Fruit fly (Drosophila melanogaster) whole organism, embryonic: ENCODE measurements around the gene Glut1.

Experiments
- Adf1 ChIP-seq: fragments of 200-800 bp; sonication (Bioruptor generic); IDR thresholded peaks from 2 replicates; pipeline ENCODE4 v1.3.6; 2022; ENCODE audit warnings: missing biosample characterization, missing genetic modification characterization
- BtbVII ChIP-seq: fragments of 200-800 bp; sonication (Bioruptor generic); optimal IDR thresholded peaks from 3 replicates; lab custom pipeline; 2017; ENCODE audit warnings: missing biosample characterization, mild to moderate bottlenecking, missing genetic modification characterization
- CG10543 ChIP-seq: fragments of 200-800 bp; sonication (Bioruptor generic); optimal IDR thresholded peaks from 3 replicates; lab custom pipeline; 2017; ENCODE audit warnings: missing biosample characterization, mild to moderate bottlenecking, missing genetic modification characterization, moderate library complexity
- CG11560 ChIP-seq: fragments of 200-800 bp; sonication (Bioruptor generic); IDR thresholded peaks from 3 replicates; pipeline ENCODE4 v1.3.6; 2022; ENCODE audit warnings: missing biosample characterization, missing genetic modification characterization
- CG12071 ChIP-seq: fragments of 200-800 bp; sonication (Bioruptor generic); optimal IDR thresholded peaks from 3 replicates; lab custom pipeline; 2018; ENCODE audit warnings: missing biosample characterization, mild to moderate bottlenecking, missing genetic modification characterization
- CG13424 ChIP-seq: fragments of 200-800 bp; sonication (Bioruptor generic); optimal IDR thresholded peaks from 2 replicates; lab custom pipeline; 2019; ENCODE audit warnings: missing biosample characterization, mild to moderate bottlenecking, missing genetic modification characterization, moderate library complexity
- CG14710 ChIP-seq: fragments of 200-800 bp; sonication (Bioruptor generic); optimal IDR thresholded peaks from 3 replicates; lab custom pipeline; 2019; ENCODE audit warnings: missing biosample characterization, mild to moderate bottlenecking, missing genetic modification characterization, moderate library complexity
- CG1647 ChIP-seq: fragments of 200-800 bp; sonication (Bioruptor generic); optimal IDR thresholded peaks from 3 replicates; lab custom pipeline; 2016; ENCODE audit warnings: missing biosample characterization, missing genetic modification characterization
- CG2202 ChIP-seq: fragments of 200-800 bp; sonication (Bioruptor generic); optimal IDR thresholded peaks from 2 replicates; lab custom pipeline; 2018; ENCODE audit warnings: missing biosample characterization, mild to moderate bottlenecking, missing genetic modification characterization
- CG2712 ChIP-seq: fragments of 200-800 bp; optimal IDR thresholded peaks from 3 replicates; lab custom pipeline; 2019; ENCODE audit warnings: missing biosample characterization, mild to moderate bottlenecking, missing genetic modification characterization, moderate library complexity
- CG2875 ChIP-seq: fragments of 200-800 bp; sonication (Bioruptor generic); optimal IDR thresholded peaks from 2 replicates; lab custom pipeline; 2017; ENCODE audit warnings: missing biosample characterization, mild to moderate bottlenecking, missing genetic modification characterization, missing genetic modification reagents
- CG31224 ChIP-seq: fragments of 200-800 bp; sonication (Bioruptor generic); IDR thresholded peaks from 2 replicates; pipeline ENCODE4 v1.3.6; 2022; ENCODE audit warnings: missing biosample characterization, missing genetic modification characterization
- CG33557 ChIP-seq: fragments of 200-800 bp; sonication (Bioruptor generic); optimal IDR thresholded peaks from 2 replicates; lab custom pipeline; 2019; ENCODE audit warnings: missing biosample characterization, mild to moderate bottlenecking, missing genetic modification characterization, moderate library complexity
- CG4328 ChIP-seq: fragments of 200-800 bp; sonication (Bioruptor generic); optimal IDR thresholded peaks from 3 replicates; lab custom pipeline; 2017; ENCODE audit warnings: missing biosample characterization, missing genetic modification reagents, missing genetic modification characterization
- CG4854 ChIP-seq: fragments of 200-800 bp; sonication (Bioruptor generic); optimal IDR thresholded peaks from 2 replicates; lab custom pipeline; 2016; ENCODE audit warnings: missing biosample characterization, missing genetic modification characterization, inconsistent platforms
- CG6272 ChIP-seq: fragments of 200-800 bp; sonication (Bioruptor generic); IDR thresholded peaks from 2 replicates; pipeline ENCODE4 v1.3.6; 2022; ENCODE audit warnings: missing biosample characterization, missing genetic modification characterization
- CG6654 ChIP-seq: fragments of 200-800 bp; sonication (Bioruptor generic); optimal IDR thresholded peaks from 2 replicates; lab custom pipeline; 2017; ENCODE audit warnings: missing biosample characterization, mild to moderate bottlenecking, missing genetic modification characterization
- CG6813 ChIP-seq: fragments of 200-800 bp; sonication (Bioruptor generic); optimal IDR thresholded peaks from 2 replicates; lab custom pipeline; 2017; ENCODE audit warnings: missing biosample characterization, missing genetic modification characterization, mild to moderate bottlenecking, moderate library complexity, missing genetic modification reagents
- CG9817 ChIP-seq: fragments of 200-800 bp; sonication (Bioruptor generic); optimal IDR thresholded peaks from 2 replicates; lab custom pipeline; 2018; ENCODE audit warnings: missing biosample characterization, mild to moderate bottlenecking, missing genetic modification characterization, moderate library complexity
- CTCF ChIP-seq: fragments of 200-800 bp; sonication (Bioruptor generic); optimal IDR thresholded peaks from 2 replicates; lab custom pipeline; 2017; ENCODE audit warnings: missing biosample characterization, mild to moderate bottlenecking, missing genetic modification characterization, moderate library complexity
- Dll ChIP-seq: fragments of 200-800 bp; sonication (Bioruptor generic); IDR thresholded peaks from 4 replicates; pipeline ENCODE4 v1.3.6; 2022; ENCODE audit warnings: missing biosample characterization, missing genetic modification characterization; ENCODE audit not compliant: partially characterized antibody
- Dp ChIP-seq: fragments of 200-800 bp; sonication (Bioruptor generic); optimal IDR thresholded peaks from 2 replicates; lab custom pipeline; 2018; ENCODE audit warnings: missing biosample characterization, mild to moderate bottlenecking, missing genetic modification characterization, moderate library complexity
- HLH4C ChIP-seq: fragments of 200-800 bp; sonication (Bioruptor generic); IDR thresholded peaks from 3 replicates; pipeline ENCODE4 v1.3.6; 2022; ENCODE audit warnings: missing biosample characterization, missing genetic modification characterization; ENCODE audit not compliant: partially characterized antibody
- Hey ChIP-seq: fragments of 200-800 bp; sonication (Bioruptor generic); optimal IDR thresholded peaks from 3 replicates; lab custom pipeline; 2018; ENCODE audit warnings: missing biosample characterization, mild to moderate bottlenecking, missing genetic modification characterization
- Hr51 ChIP-seq, 2 experiments: fragments of 200-800 bp; sonication (Bioruptor generic); optimal IDR thresholded peaks; 2 replicates in 1 of 2; 3 replicates in 1 of 2; lab custom pipeline; 2016 to 2018; ENCODE audit warnings: missing biosample characterization in 2 of 2, missing genetic modification characterization in 2 of 2, mild to moderate bottlenecking in 1 of 2, moderate library complexity in 1 of 2
- Meics ChIP-seq: fragments of 200-800 bp; sonication (Bioruptor generic); optimal IDR thresholded peaks from 2 replicates; lab custom pipeline; 2017; ENCODE audit warnings: missing biosample characterization, mild to moderate bottlenecking, missing genetic modification characterization
- PHDP ChIP-seq: fragments of 200-800 bp; sonication (Bioruptor generic); optimal IDR thresholded peaks from 3 replicates; lab custom pipeline; 2018; ENCODE audit warnings: missing biosample characterization, mild to moderate bottlenecking, missing genetic modification characterization, moderate library complexity
- Ptx1 ChIP-seq: fragments of 200-800 bp; sonication (Bioruptor generic); IDR thresholded peaks from 2 replicates; pipeline ENCODE4 v1.3.6; 2022; ENCODE audit warnings: missing biosample characterization, missing genetic modification characterization
- Vsx1 ChIP-seq: fragments of 200-800 bp; sonication (Bioruptor generic); optimal IDR thresholded peaks from 2 replicates; lab custom pipeline; 2017; ENCODE audit warnings: missing biosample characterization, mild to moderate bottlenecking, missing genetic modification characterization, missing genetic modification reagents
- bowl ChIP-seq: fragments of 200-800 bp; sonication (Bioruptor generic); IDR thresholded peaks from 2 replicates; pipeline ENCODE4 v1.3.6; 2022; ENCODE audit warnings: missing biosample characterization, missing genetic modification characterization
- chinmo ChIP-seq: fragments of 200-800 bp; sonication (Bioruptor generic); IDR thresholded peaks from 4 replicates; pipeline ENCODE4 v1.3.6; 2022; ENCODE audit warnings: missing biosample characterization, missing genetic modification characterization; ENCODE audit not compliant: partially characterized antibody
- chm ChIP-seq: fragments of 200-800 bp; sonication (Bioruptor generic); IDR thresholded peaks from 2 replicates; pipeline ENCODE4 v1.3.6; 2022; ENCODE audit warnings: missing biosample characterization, missing genetic modification characterization
- chn ChIP-seq: fragments of 200-800 bp; sonication (Bioruptor generic); optimal IDR thresholded peaks from 2 replicates; lab custom pipeline; 2016; ENCODE audit warnings: missing biosample characterization, missing genetic modification characterization
- ci ChIP-seq: fragments of 200-800 bp; sonication (Bioruptor generic); IDR thresholded peaks from 3 replicates; pipeline ENCODE4 v1.3.6; 2022; ENCODE audit warnings: missing biosample characterization, missing genetic modification characterization
- dmrt99B ChIP-seq: fragments of 200-800 bp; sonication (Bioruptor generic); optimal IDR thresholded peaks from 2 replicates; lab custom pipeline; 2018; ENCODE audit warnings: missing biosample characterization, mild to moderate bottlenecking, missing genetic modification characterization, moderate library complexity
- gro ChIP-seq: fragments of 200-800 bp; sonication (Bioruptor generic); optimal IDR thresholded peaks from 2 replicates; lab custom pipeline; 2016; ENCODE audit warnings: missing biosample characterization, missing genetic modification characterization
- h ChIP-seq: fragments of >200 bp; optimal IDR thresholded peaks from 2 replicates; lab custom pipeline; 2017
- kah ChIP-seq: fragments of 200-800 bp; sonication (Bioruptor generic); optimal IDR thresholded peaks from 2 replicates; lab custom pipeline; 2018; ENCODE audit warnings: missing biosample characterization, mild to moderate bottlenecking, missing genetic modification characterization
- kni ChIP-seq: fragments of 200-800 bp; sonication (Bioruptor generic); optimal IDR thresholded peaks from 3 replicates; lab custom pipeline; 2017; ENCODE audit warnings: mild to moderate bottlenecking, missing biosample characterization, missing genetic modification reagents, missing genetic modification characterization
- lilli ChIP-seq: fragments of 200-800 bp; sonication (Bioruptor generic); optimal IDR thresholded peaks from 3 replicates; lab custom pipeline; 2016; ENCODE audit warnings: missing biosample characterization, missing genetic modification characterization
- lmd ChIP-seq: fragments of 200-800 bp; sonication (Bioruptor generic); IDR thresholded peaks from 2 replicates; pipeline ENCODE4 v1.3.6; 2022; ENCODE audit warnings: missing biosample characterization, missing genetic modification characterization
- maf-S ChIP-seq: fragments of 200-800 bp; sonication (Bioruptor generic); optimal IDR thresholded peaks from 2 replicates; lab custom pipeline; 2016; ENCODE audit warnings: missing biosample characterization, missing genetic modification characterization
- mirr ChIP-seq: fragments of 200-800 bp; sonication (Bioruptor generic); optimal IDR thresholded peaks from 3 replicates; lab custom pipeline; 2018; ENCODE audit warnings: missing biosample characterization, mild to moderate bottlenecking, missing genetic modification characterization
- odd ChIP-seq: fragments of 200-800 bp; sonication (Bioruptor generic); optimal IDR thresholded peaks from 2 replicates; lab custom pipeline; 2017; ENCODE audit warnings: missing biosample characterization, mild to moderate bottlenecking, missing genetic modification characterization
- sqz ChIP-seq: fragments of 200-800 bp; sonication (Bioruptor generic); optimal IDR thresholded peaks from 3 replicates; lab custom pipeline; 2018; ENCODE audit warnings: missing biosample characterization, mild to moderate bottlenecking, missing genetic modification characterization
- sug ChIP-seq: fragments of 200-800 bp; optimal IDR thresholded peaks from 2 replicates; lab custom pipeline; 2019; ENCODE audit warnings: missing biosample characterization, mild to moderate bottlenecking, missing genetic modification characterization, moderate library complexity
- vvl ChIP-seq: fragments of 200-800 bp; sonication (Bioruptor generic); IDR thresholded peaks from 2 replicates; pipeline ENCODE4 v1.3.6; 2022; ENCODE audit warnings: missing biosample characterization, missing genetic modification characterization
- wek ChIP-seq: fragments of 200-800 bp; sonication (Bioruptor generic); optimal IDR thresholded peaks from 3 replicates; lab custom pipeline; 2018; ENCODE audit warnings: missing biosample characterization, mild to moderate bottlenecking, missing genetic modification characterization, moderate library complexity

Gene Glut1

DNA sequence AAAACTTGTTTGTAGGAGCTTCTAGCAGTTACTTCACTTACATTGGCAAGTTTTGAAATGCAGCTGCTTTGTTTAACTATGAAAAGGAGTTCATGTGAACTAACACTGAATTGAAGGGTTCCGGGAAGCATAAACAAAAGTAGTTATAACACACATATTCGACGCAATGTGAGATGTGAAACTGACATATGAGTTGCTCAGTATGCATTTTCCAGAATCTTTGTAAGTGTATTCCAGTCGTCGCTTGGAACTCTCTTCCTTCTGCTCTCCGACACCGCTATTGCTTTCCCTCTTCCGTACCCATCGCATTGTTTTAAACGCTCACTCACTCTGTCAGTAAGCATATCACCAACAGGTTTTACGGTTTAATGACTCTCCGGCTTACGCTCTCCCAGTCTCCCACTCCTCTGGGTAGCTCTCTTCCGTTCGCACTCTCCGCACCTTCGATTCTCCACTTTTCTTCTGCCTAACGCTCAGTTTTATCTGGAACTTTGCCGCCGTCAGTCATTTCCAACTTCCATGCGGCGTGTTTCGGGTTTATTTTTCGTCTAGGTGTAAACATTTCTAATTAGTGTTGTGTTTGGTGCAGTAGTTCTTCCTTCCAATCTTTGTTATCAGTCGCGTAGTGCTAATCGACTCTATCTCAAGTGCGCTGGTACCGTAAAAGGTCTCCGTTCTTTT lies 45.5 kb downstream of the Glut1 start (continued):
- TF ChIP-seq CG2712 (tag; lab: Kevin White, UChicago), result no peak
- TF ChIP-seq BtbVII (GFP tag; lab: Kevin White, UChicago), result peak; percentile 22
- TF ChIP-seq gro (GFP tag; lab: Kevin White, UChicago), result peak; percentile 26
- TF ChIP-seq CG6654 (GFP tag; lab: Kevin White, UChicago), result no peak
- no peak for TF ChIP-seq CG6813
- TF ChIP-seq sug (tag; lab: Kevin White, UChicago), result peak; percentile 58
- TF ChIP-seq bowl (GFP tag; lab: Robert Waterston, UW), result no peak
- no peak for TF ChIP-seq lilli (GFP tag; lab: Kevin White, UChicago)
- TF ChIP-seq maf-S, result no peak
- 0 out of 3 replicates have a peak, but pooled peaks have one; percentile 13 for TF ChIP-seq ci (GFP tag; lab: Robert Waterston, UW)
- no peak for TF ChIP-seq dmrt99B (tag; lab: Kevin White, UChicago)
- no peak for TF ChIP-seq Hr51 (GFP tag; optimal IDR thresholded peaks at IDR 0.05; lab: Kevin White, UChicago)
- no peak for TF ChIP-seq CG12071 (GFP tag; lab: Kevin White, UChicago)
- peak; percentile 83 for TF ChIP-seq Vsx1
- no peak for TF ChIP-seq CG2202
- TF ChIP-seq odd (GFP tag; lab: Kevin White, UChicago), result peak; percentile 27
- TF ChIP-seq, all 482 proteins: peak for 37

DNA sequence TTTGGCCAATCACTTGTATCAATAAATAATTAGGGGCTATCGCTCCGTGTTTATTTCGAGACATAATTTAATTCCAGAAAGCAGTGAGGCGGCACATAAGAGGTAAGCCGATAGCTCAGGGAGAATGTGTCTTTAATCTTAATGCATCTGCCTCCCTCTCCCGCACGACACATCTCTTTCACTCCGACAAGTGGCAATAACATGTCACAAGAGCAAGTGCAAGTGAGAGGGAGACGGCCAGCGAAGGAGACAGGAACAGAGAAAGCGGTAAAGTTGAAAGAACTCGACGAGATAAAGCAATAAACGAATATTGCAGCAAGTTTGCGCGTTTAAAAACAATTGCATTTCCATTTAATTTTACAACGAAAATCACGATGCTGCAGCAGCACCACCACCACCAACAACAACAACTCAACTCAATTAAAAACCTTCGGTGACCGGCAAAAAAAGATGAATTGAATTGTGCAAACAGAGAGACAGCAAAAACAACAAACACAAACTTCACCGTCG lies 46.0 kb downstream of the Glut1 start:
- no peak for TF ChIP-seq CG14710 (tag; lab: Kevin White, UChicago)
- TF ChIP-seq lmd (GFP tag; lab: Robert Waterston, UW), result no peak
- TF ChIP-seq CG31224 (GFP tag; lab: Robert Waterston, UW), result no peak
- no peak for TF ChIP-seq h (lab: Kevin White, UChicago)
- TF ChIP-seq HLH4C (GFP tag; lab: Robert Waterston, UW), result no peak
- TF ChIP-seq kni (GFP tag; lab: Kevin White, UChicago), result peak; percentile 13
- peak; percentile 16 for TF ChIP-seq Hey

DNA sequence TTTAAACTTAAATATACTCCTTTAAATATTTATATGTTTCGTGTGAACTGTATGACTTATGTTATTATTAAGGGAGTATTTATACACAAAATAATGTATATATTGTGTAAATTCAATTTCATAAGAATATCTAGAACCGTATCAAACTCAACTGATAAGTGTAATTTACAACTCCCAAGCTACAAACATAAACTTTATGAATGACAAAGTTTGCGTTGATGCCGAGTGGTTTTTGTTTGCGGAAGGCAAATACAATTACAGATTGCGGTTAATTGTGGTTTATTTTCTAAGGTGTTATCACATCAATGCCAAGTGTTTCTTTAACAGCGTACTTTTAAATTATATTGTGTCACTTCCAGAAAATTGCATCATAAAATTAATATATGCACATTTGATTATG lies 46.7 kb downstream of the Glut1 start:
- no peak for TF ChIP-seq CG9817 (tag; lab: Kevin White, UChicago)
- no peak for TF ChIP-seq Adf1 (GFP tag; lab: Robert Waterston, UW)
- no peak for TF ChIP-seq chn (GFP tag; lab: Kevin White, UChicago)
- no peak for TF ChIP-seq CG4854 (GFP tag; lab: Kevin White, UChicago)
- TF ChIP-seq CG13424 (tag; lab: Kevin White, UChicago), result peak; percentile 46
- peak; percentile 34 for TF ChIP-seq kah (GFP tag; lab: Kevin White, UChicago)
- no peak for TF ChIP-seq CTCF (GFP tag; lab: Kevin White, UChicago)
- TF ChIP-seq Dp (GFP tag; lab: Kevin White, UChicago), result no peak
- TF ChIP-seq vvl (GFP tag; lab: Robert Waterston, UW), result no peak
- peak; percentile 22 for TF ChIP-seq CG10543
- TF ChIP-seq CG2875 (GFP tag; lab: Kevin White, UChicago), result no peak
- TF ChIP-seq chm, result no peak
- TF ChIP-seq CG6272 (GFP tag; lab: Robert Waterston, UW), result no peak
- TF ChIP-seq CG33557, result no peak
- no peak for TF ChIP-seq chinmo
- TF ChIP-seq PHDP (tag; lab: Kevin White, UChicago), result peak; percentile 80
- TF ChIP-seq Meics (GFP tag; lab: Kevin White, UChicago), result peak; percentile 12
- no peak for TF ChIP-seq CG11560 (tag; lab: Robert Waterston, UW)
- TF ChIP-seq mirr (GFP tag; lab: Kevin White, UChicago), result peak; percentile 72
- peak; percentile 14 for TF ChIP-seq wek (GFP tag; lab: Kevin White, UChicago)
- no peak for TF ChIP-seq Ptx1 (GFP tag; lab: Robert Waterston, UW)
- peak; percentile 6 for TF ChIP-seq CG4328 (GFP tag; lab: Kevin White, UChicago)
- no peak for TF ChIP-seq Dll (GFP tag; lab: Robert Waterston, UW)
- no peak for TF ChIP-seq sqz
- TF ChIP-seq CG1647 (GFP tag; lab: Kevin White, UChicago), result no peak
